Fruit fly (Drosophila melanogaster) whole organism, embryonic: ENCODE measurements around the gene Hip14.

Source experiments
- Asciz ChIP-seq: fragments of 200-800 bp; sonication (Bioruptor generic); optimal IDR thresholded peaks from 2 replicates; lab custom pipeline; 2017; ENCODE audit warnings: missing biosample characterization, mild to moderate bottlenecking, missing genetic modification characterization, missing genetic modification reagents
- B-H2 ChIP-seq: fragments of 200-800 bp; sonication (Bioruptor generic); optimal IDR thresholded peaks from 2 replicates; lab custom pipeline; 2018; ENCODE audit warnings: missing biosample characterization, mild to moderate bottlenecking, missing genetic modification characterization
- CG10209 ChIP-seq: fragments of 200-800 bp; sonication (Bioruptor generic); optimal IDR thresholded peaks from 3 replicates; lab custom pipeline; 2017; ENCODE audit warnings: missing biosample characterization, mild to moderate bottlenecking, missing genetic modification characterization, missing genetic modification reagents
- CG10321 ChIP-seq: fragments of 200-800 bp; sonication (Bioruptor generic); IDR thresholded peaks from 2 replicates; pipeline ENCODE4 v1.3.6; 2022; ENCODE audit warnings: missing biosample characterization, missing genetic modification characterization
- CG10565 ChIP-seq: fragments of 200-800 bp; sonication (Bioruptor generic); optimal IDR thresholded peaks from 3 replicates; lab custom pipeline; 2016; ENCODE audit warnings: missing biosample characterization, mild to moderate bottlenecking, missing genetic modification characterization
- CG10979 ChIP-seq: fragments of 200-800 bp; sonication (Bioruptor generic); optimal IDR thresholded peaks from 2 replicates; lab custom pipeline; 2018; ENCODE audit warnings: missing biosample characterization, mild to moderate bottlenecking, missing genetic modification characterization, moderate library complexity
- CG11504 ChIP-seq: fragments of 200-800 bp; sonication (Bioruptor generic); optimal IDR thresholded peaks from 3 replicates; lab custom pipeline; 2019; ENCODE audit warnings: missing biosample characterization, mild to moderate bottlenecking, missing genetic modification characterization, moderate library complexity
- CG13894 ChIP-seq: fragments of 200-800 bp; sonication (Bioruptor generic); optimal IDR thresholded peaks from 3 replicates; lab custom pipeline; 2018; ENCODE audit warnings: missing biosample characterization, mild to moderate bottlenecking, missing genetic modification characterization, moderate library complexity
- CG15269 ChIP-seq: fragments of 200-800 bp; sonication (Bioruptor generic); optimal IDR thresholded peaks from 2 replicates; lab custom pipeline; 2018; ENCODE audit warnings: missing biosample characterization, mild to moderate bottlenecking, missing genetic modification characterization, moderate library complexity
- CG17802 ChIP-seq: fragments of 200-800 bp; sonication (Bioruptor generic); optimal IDR thresholded peaks from 2 replicates; lab custom pipeline; 2018; ENCODE audit warnings: missing biosample characterization, mild to moderate bottlenecking, missing genetic modification characterization, moderate library complexity
- CG17912 ChIP-seq: fragments of 200-800 bp; sonication (Bioruptor generic); optimal IDR thresholded peaks from 2 replicates; lab custom pipeline; 2018; ENCODE audit warnings: missing biosample characterization, mild to moderate bottlenecking, missing genetic modification characterization
- CG3065 ChIP-seq: fragments of 200-800 bp; sonication (Bioruptor generic); optimal IDR thresholded peaks from 2 replicates; lab custom pipeline; 2016; ENCODE audit warnings: missing biosample characterization, missing genetic modification characterization
- CG31441 ChIP-seq: fragments of 200-800 bp; sonication (Bioruptor generic); IDR thresholded peaks from 2 replicates; pipeline ENCODE4 v1.3.6; 2022; ENCODE audit warnings: missing biosample characterization, missing genetic modification characterization
- CG43689 ChIP-seq: fragments of 200-800 bp; sonication (Bioruptor generic); IDR thresholded peaks from 2 replicates; pipeline ENCODE4 v1.3.6; 2022; ENCODE audit warnings: missing biosample characterization, missing genetic modification characterization
- CG4424 ChIP-seq: fragments of 200-800 bp; sonication (Bioruptor generic); optimal IDR thresholded peaks from 3 replicates; lab custom pipeline; 2016; ENCODE audit warnings: missing biosample characterization, missing genetic modification characterization
- CG6175 ChIP-seq: fragments of 200-800 bp; sonication (Bioruptor generic); IDR thresholded peaks from 3 replicates; pipeline ENCODE4 v1.3.6; 2022; ENCODE audit warnings: missing biosample characterization, missing genetic modification characterization
- CG6254 ChIP-seq: fragments of 200-800 bp; sonication (Bioruptor generic); optimal IDR thresholded peaks from 3 replicates; lab custom pipeline; 2017; ENCODE audit warnings: mild to moderate bottlenecking, missing biosample characterization, missing genetic modification reagents, missing genetic modification characterization
- CG9932 ChIP-seq: fragments of 200-800 bp; sonication (Bioruptor generic); IDR thresholded peaks from 2 replicates; pipeline ENCODE4 v1.3.6; 2022; ENCODE audit warnings: missing biosample characterization, missing genetic modification characterization
- D19B ChIP-seq: fragments of 200-800 bp; sonication (Bioruptor generic); optimal IDR thresholded peaks from 2 replicates; lab custom pipeline; 2017; ENCODE audit warnings: missing biosample characterization, mild to moderate bottlenecking, missing genetic modification characterization
- Dip2 ChIP-seq: fragments of 200-800 bp; sonication (Bioruptor generic); IDR thresholded peaks from 2 replicates; pipeline ENCODE4 v1.3.6; 2022; ENCODE audit warnings: missing biosample characterization, missing genetic modification characterization
- Dp ChIP-seq: fragments of 200-800 bp; sonication (Bioruptor generic); optimal IDR thresholded peaks from 2 replicates; lab custom pipeline; 2018; ENCODE audit warnings: missing biosample characterization, mild to moderate bottlenecking, missing genetic modification characterization, moderate library complexity
- E2f1 ChIP-seq: fragments of 200-800 bp; sonication (Bioruptor generic); IDR thresholded peaks from 2 replicates; pipeline ENCODE4 v1.3.6; 2022; ENCODE audit warnings: missing biosample characterization, missing genetic modification characterization
- Hmx ChIP-seq: fragments of 200-800 bp; sonication (Bioruptor generic); optimal IDR thresholded peaks from 2 replicates; lab custom pipeline; 2016; ENCODE audit warnings: missing biosample characterization, missing genetic modification characterization
- Mes4 ChIP-seq: fragments of 200-800 bp; sonication (Bioruptor generic); optimal IDR thresholded peaks from 2 replicates; lab custom pipeline; 2016; ENCODE audit warnings: missing biosample characterization, missing genetic modification characterization
- NK7.1 ChIP-seq: fragments of 200-800 bp; sonication (Bioruptor generic); optimal IDR thresholded peaks from 3 replicates; lab custom pipeline; 2016; ENCODE audit warnings: missing biosample characterization, missing genetic modification characterization
- Nf-YB ChIP-seq: fragments of 200-800 bp; sonication (Bioruptor generic); optimal IDR thresholded peaks from 3 replicates; lab custom pipeline; 2019; ENCODE audit warnings: missing biosample characterization, mild to moderate bottlenecking, missing genetic modification characterization, moderate library complexity
- Nf-YC ChIP-seq: fragments of 200-800 bp; optimal IDR thresholded peaks from 3 replicates; lab custom pipeline; 2019; ENCODE audit warnings: missing biosample characterization, mild to moderate bottlenecking, missing genetic modification characterization, moderate library complexity
- Spps ChIP-seq: fragments of 200-800 bp; sonication (Bioruptor generic); optimal IDR thresholded peaks from 2 replicates; lab custom pipeline; 2018; ENCODE audit warnings: missing biosample characterization, mild to moderate bottlenecking, missing genetic modification characterization
- abd-A ChIP-seq: fragments of 200-800 bp; sonication (Bioruptor generic); optimal IDR thresholded peaks from 3 replicates; lab custom pipeline; 2019; ENCODE audit warnings: missing biosample characterization, mild to moderate bottlenecking, missing genetic modification characterization, moderate library complexity
- ash1 ChIP-seq: fragments of 200-800 bp; sonication (Bioruptor generic); optimal IDR thresholded peaks from 2 replicates; lab custom pipeline; 2018; ENCODE audit warnings: missing biosample characterization, mild to moderate bottlenecking, missing genetic modification characterization
- croc ChIP-seq: fragments of 200-800 bp; sonication (Bioruptor generic); conservative IDR thresholded peaks from 3 replicates; pipeline ENCODE4 v1.3.6; 2022; ENCODE audit warnings: missing biosample characterization, missing genetic modification characterization
- crol ChIP-seq: fragments of 200-800 bp; sonication (Bioruptor generic); IDR thresholded peaks from 2 replicates; pipeline ENCODE4 v1.3.6; 2022; ENCODE audit warnings: missing biosample characterization, missing genetic modification characterization
- da ChIP-seq: fragments of 200-800 bp; sonication (Bioruptor generic); optimal IDR thresholded peaks from 2 replicates; lab custom pipeline; 2016; ENCODE audit warnings: missing biosample characterization, missing genetic modification characterization
- dmrt11E ChIP-seq: fragments of 200-800 bp; sonication (Bioruptor generic); optimal IDR thresholded peaks from 3 replicates; lab custom pipeline; 2018; ENCODE audit warnings: missing biosample characterization, mild to moderate bottlenecking, missing genetic modification characterization, moderate library complexity
- dmrt99B ChIP-seq: fragments of 200-800 bp; sonication (Bioruptor generic); optimal IDR thresholded peaks from 2 replicates; lab custom pipeline; 2018; ENCODE audit warnings: missing biosample characterization, mild to moderate bottlenecking, missing genetic modification characterization, moderate library complexity
- gem ChIP-seq: fragments of 200-800 bp; sonication (Bioruptor generic); optimal IDR thresholded peaks from 2 replicates; lab custom pipeline; 2019; ENCODE audit warnings: missing biosample characterization, mild to moderate bottlenecking, missing genetic modification characterization, moderate library complexity
- gfzf ChIP-seq: fragments of 200-800 bp; sonication (Bioruptor generic); optimal IDR thresholded peaks from 2 replicates; lab custom pipeline; 2016; ENCODE audit warnings: missing biosample characterization, mild to moderate bottlenecking, missing genetic modification characterization, moderate library complexity
- gro ChIP-seq: fragments of 200-800 bp; sonication (Bioruptor generic); optimal IDR thresholded peaks from 2 replicates; lab custom pipeline; 2016; ENCODE audit warnings: missing biosample characterization, missing genetic modification characterization
- klu ChIP-seq: fragments of 200-800 bp; sonication (Bioruptor generic); IDR thresholded peaks from 2 replicates; pipeline ENCODE4 v1.3.6; 2022; ENCODE audit warnings: missing biosample characterization, missing genetic modification characterization
- lab ChIP-seq: fragments of 200-800 bp; sonication (Bioruptor generic); optimal IDR thresholded peaks from 3 replicates; lab custom pipeline; 2017; ENCODE audit warnings: missing biosample characterization, missing genetic modification characterization, mild to moderate bottlenecking, moderate library complexity, missing genetic modification reagents
- lola ChIP-seq, 3 experiments: fragments of >200 bp in 2 of 3; fragments of 200-800 bp in 1 of 3; sonication (Bioruptor generic) in 1 of 3; optimal IDR thresholded peaks; 2 replicates each; lab custom pipeline; 2017 to 2019; ENCODE audit warnings: missing biosample characterization in 3 of 3, missing genetic modification characterization in 3 of 3, mild to moderate bottlenecking in 1 of 3, moderate library complexity in 1 of 3
- lov ChIP-seq, 2 experiments: fragments of 200-800 bp in 1 of 2; fragments of >200 bp in 1 of 2; sonication (Bioruptor generic) in 1 of 2; IDR thresholded peaks in 1 of 2; optimal IDR thresholded peaks in 1 of 2; 2 replicates in 1 of 2; 3 replicates in 1 of 2; pipeline versions ENCODE4 v1.3.6 to Lab custom; 2017 to 2022; ENCODE audit warnings: missing biosample characterization in 1 of 2, missing genetic modification characterization in 1 of 2
- mirr ChIP-seq: fragments of 200-800 bp; sonication (Bioruptor generic); optimal IDR thresholded peaks from 3 replicates; lab custom pipeline; 2018; ENCODE audit warnings: missing biosample characterization, mild to moderate bottlenecking, missing genetic modification characterization
- odd ChIP-seq: fragments of 200-800 bp; sonication (Bioruptor generic); optimal IDR thresholded peaks from 2 replicates; lab custom pipeline; 2017; ENCODE audit warnings: missing biosample characterization, mild to moderate bottlenecking, missing genetic modification characterization
- pho ChIP-seq: fragments of 200-800 bp; sonication (Bioruptor generic); optimal IDR thresholded peaks from 2 replicates; lab custom pipeline; 2016; ENCODE audit warnings: missing biosample characterization, missing genetic modification characterization
- row ChIP-seq: fragments of 200-800 bp; sonication (Bioruptor generic); IDR thresholded peaks from 3 replicates; pipeline ENCODE4 v1.3.6; 2022; ENCODE audit warnings: missing biosample characterization, missing genetic modification characterization
- sens ChIP-seq: fragments of 200-800 bp; sonication (Bioruptor generic); peaks from one replicate; lab custom pipeline; 2016; ENCODE audit warnings: missing biosample characterization, missing genetic modification characterization
- tna ChIP-seq: fragments of 200-800 bp; sonication (Bioruptor generic); IDR thresholded peaks from 2 replicates; pipeline ENCODE4 v1.3.6; 2022; ENCODE audit warnings: missing biosample characterization, missing genetic modification characterization; ENCODE audit not compliant: partially characterized antibody
- vvl ChIP-seq: fragments of 200-800 bp; sonication (Bioruptor generic); IDR thresholded peaks from 2 replicates; pipeline ENCODE4 v1.3.6; 2022; ENCODE audit warnings: missing biosample characterization, missing genetic modification characterization
- wdn ChIP-seq: fragments of 200-800 bp; sonication (Bioruptor generic); IDR thresholded peaks from 2 replicates; pipeline ENCODE4 v1.3.6; 2022; ENCODE audit warnings: missing biosample characterization, missing genetic modification characterization
- yki ChIP-seq: fragments of >200 bp; optimal IDR thresholded peaks from 3 replicates; lab custom pipeline; 2018

The Hip14 gene

DNA sequence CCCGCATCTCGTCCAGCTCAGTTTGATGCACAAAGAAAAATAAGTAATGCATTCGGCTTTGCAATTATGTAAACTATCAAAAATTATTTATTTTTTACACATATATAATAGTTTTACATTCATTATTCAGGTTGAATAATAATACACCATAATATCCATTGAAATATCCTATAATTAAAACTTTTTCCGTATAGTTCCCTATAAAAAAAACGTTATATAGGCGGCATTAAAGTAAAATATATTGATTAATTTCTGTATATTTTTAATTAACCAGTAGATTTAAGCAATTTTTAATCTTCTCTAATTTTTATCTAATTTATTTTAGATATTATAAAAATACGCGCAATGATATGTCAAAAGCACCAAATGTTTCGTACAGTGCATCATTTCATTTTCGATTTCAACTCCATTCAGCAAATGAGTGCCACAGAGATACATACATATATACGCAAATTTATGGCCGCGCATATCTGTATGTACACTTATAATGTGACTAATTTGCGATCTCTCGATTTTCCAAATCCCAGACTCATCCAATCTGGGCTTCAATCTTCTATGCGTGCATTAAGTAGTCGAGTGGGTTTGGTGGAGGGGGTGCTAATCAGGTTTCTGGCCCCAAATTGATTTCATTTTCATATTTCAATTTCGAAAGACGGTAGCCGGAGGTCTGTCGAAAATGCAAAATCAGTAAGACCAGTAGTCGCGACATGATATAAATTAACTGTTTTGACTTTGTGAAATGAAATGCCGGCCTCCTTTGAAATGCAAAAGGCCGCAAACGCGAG is 25.4 kb downstream of the Hip14 start (continued):
- TF ChIP-seq pho (no peak), sens (GFP tag; lab: Kevin White, UChicago) (no peak), lola (GFP tag; optimal IDR thresholded peaks at IDR 0.05; lab: Kevin White, UChicago) (peak in 1 of 3 experiments; percentile 55), CG10979 (tag; lab: Kevin White, UChicago) (peak; percentile 35), yki (lab: Kevin White, UChicago) (no peak), odd (GFP tag; lab: Kevin White, UChicago) (no peak), D19B (no peak), row (GFP tag; lab: Robert Waterston, UW) (0 out of 3 replicates have a peak, but pooled peaks have one; percentile 22), Dip2 (GFP tag; lab: Robert Waterston, UW) (no peak), mirr (GFP tag; lab: Kevin White, UChicago) (no peak), Mes4 (no peak), croc (no peak), abd-A (peak; percentile 63), Spps (tag; lab: Kevin White, UChicago) (no peak), dmrt99B (peak; percentile 39), klu (no peak), CG13894 (tag; lab: Kevin White, UChicago) (peak; percentile 11), Nf-YB (GFP tag; lab: Kevin White, UChicago) (no peak), CG10209 (GFP tag; lab: Kevin White, UChicago) (no peak), da (GFP tag; lab: Kevin White, UChicago) (no peak), CG17912 (GFP tag; lab: Kevin White, UChicago) (no peak), tna (GFP tag; lab: Robert Waterston, UW) (no peak), wdn (GFP tag; lab: Robert Waterston, UW) (no peak), CG10565 (GFP tag; lab: Kevin White, UChicago) (no peak), CG3065 (no peak), dmrt11E (tag; lab: Kevin White, UChicago) (peak; percentile 60), CG6254 (GFP tag; lab: Kevin White, UChicago) (no peak), gem (tag; lab: Kevin White, UChicago) (peak; percentile 59), gfzf (GFP tag; lab: Kevin White, UChicago) (no peak), CG6175 (GFP tag; lab: Robert Waterston, UW) (no peak), Asciz (no peak), CG11504 (tag; lab: Kevin White, UChicago) (peak; percentile 68), CG17802 (no peak)

DNA sequence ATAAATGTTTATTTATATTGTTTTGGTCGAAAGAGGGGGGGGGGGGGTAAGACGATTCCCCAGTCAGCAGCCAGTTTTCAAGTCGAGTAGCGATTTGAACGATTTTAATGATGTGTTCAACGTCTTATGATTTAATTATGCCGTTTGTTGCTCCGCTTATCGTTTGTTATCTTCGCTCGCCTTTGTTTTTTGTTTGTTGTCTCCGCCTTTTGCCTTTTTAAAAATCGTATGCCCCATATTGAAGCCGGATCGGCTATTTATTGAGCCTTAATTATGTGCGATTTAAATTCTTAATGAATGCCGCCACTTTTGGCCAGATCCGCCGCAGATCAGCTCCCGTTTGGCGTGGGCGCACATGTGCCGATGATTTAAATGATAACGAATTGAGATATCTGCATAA is 26.5 kb downstream of the Hip14 start:
- no peak for TF ChIP-seq E2f1
- TF ChIP-seq B-H2 (GFP tag; lab: Kevin White, UChicago): no peak
- TF ChIP-seq CG43689: no peak
- TF ChIP-seq ash1 (GFP tag; lab: Kevin White, UChicago): no peak
- no peak for TF ChIP-seq crol (GFP tag; lab: Robert Waterston, UW)
- TF ChIP-seq lov (optimal IDR thresholded peaks at IDR 0.05; lab: Kevin White, UChicago): no peak
- no peak for TF ChIP-seq lov (GFP tag; IDR thresholded peaks at IDR 0.05; lab: Robert Waterston, UW)
- peak; percentile 68 for TF ChIP-seq gro
- peak; percentile 43; the same call in 1 of the 2 replicates for TF ChIP-seq vvl (GFP tag; lab: Robert Waterston, UW)
- no peak for TF ChIP-seq NK7.1 (GFP tag; lab: Kevin White, UChicago)
- no peak for TF ChIP-seq CG4424 (GFP tag; lab: Kevin White, UChicago)
- no peak for TF ChIP-seq CG31441 (GFP tag; lab: Robert Waterston, UW)
- peak; percentile 50 for TF ChIP-seq CG15269 (tag; lab: Kevin White, UChicago)
- TF ChIP-seq CG10321 (GFP tag; lab: Robert Waterston, UW): no peak
- TF ChIP-seq lab (GFP tag; lab: Kevin White, UChicago): no peak
- no peak for TF ChIP-seq Hmx (GFP tag; lab: Kevin White, UChicago)
- TF ChIP-seq CG9932 (GFP tag; lab: Robert Waterston, UW): no peak
- no peak for TF ChIP-seq Nf-YC
- no peak for TF ChIP-seq Dp
